Worm (Caenorhabditis elegans) whole organism, L2 larva: ENCODE data around the gene rga-1.

Experiments used
- ceh-82 ChIP-seq: fragments of 150-350 bp; optimal IDR thresholded peaks from 2 replicates; lab custom pipeline; 2014; ENCODE audit warnings: missing biosample characterization, missing genetic modification characterization
- unc-62 ChIP-seq: fragments of 150-350 bp; optimal IDR thresholded peaks from 2 replicates; lab custom pipeline; 2014; ENCODE audit warnings: missing biosample characterization, missing genetic modification reagents, missing genetic modification characterization

DNA sequence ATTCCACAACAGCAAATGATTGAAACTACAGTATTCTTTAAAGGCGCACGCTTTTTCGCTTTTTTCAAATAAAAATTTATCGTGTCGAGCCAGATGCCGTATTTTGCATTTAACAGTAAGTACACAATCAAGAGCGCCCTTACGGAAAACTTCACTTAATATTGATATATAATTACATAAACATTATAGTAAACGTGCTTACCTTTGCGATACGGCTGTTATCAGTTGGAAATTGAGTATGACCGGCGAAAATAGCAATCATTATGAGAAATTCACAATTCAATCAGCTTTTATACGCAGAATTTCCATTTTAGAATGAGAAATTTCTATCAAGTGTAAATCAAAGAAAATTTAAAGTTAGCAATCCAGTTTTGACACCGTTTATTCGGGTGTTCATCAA is 35.5 kb downstream of the rga-1 start, which contains the start of gene B0334.20:
- no peak for TF ChIP-seq ceh-82
- TF ChIP-seq unc-62 (GFP tag; lab: Kevin White, UChicago), result no peak
